Fruit fly (Drosophila melanogaster) whole organism, wandering third instar larva: Measurements from ENCODE around the gene RpS10a.

Experiments
- CG32264 ChIP-seq: fragments of 200-800 bp; sonication (Bioruptor generic); optimal IDR thresholded peaks from 2 replicates; lab custom pipeline; 2016; ENCODE audit warnings: missing biosample characterization, missing genetic modification characterization
- CrebA ChIP-seq: fragments of 200-800 bp; sonication (Bioruptor generic); optimal IDR thresholded peaks from 2 replicates; lab custom pipeline; 2016; ENCODE audit warnings: missing biosample characterization, mild to moderate bottlenecking, missing genetic modification characterization, borderline replicate concordance
- Dfd ChIP-seq: fragments of >200 bp; optimal IDR thresholded peaks from 2 replicates; lab custom pipeline; 2017; ENCODE audit warnings: missing biosample characterization, missing genetic modification characterization
- Dif ChIP-seq: fragments of 200-275, 200-300 bp; sonication (Bioruptor generic); optimal IDR thresholded peaks from 2 replicates; lab custom pipeline; 2018; ENCODE audit warnings: missing biosample characterization, missing genetic modification characterization; ENCODE audit not compliant: partially characterized antibody
- GATAd ChIP-seq: sonication (Bioruptor generic); optimal IDR thresholded peaks from 2 replicates; lab custom pipeline; 2016; ENCODE audit warnings: missing biosample characterization, missing genetic modification characterization
- HLH106 ChIP-seq: fragments of 200-800 bp; optimal IDR thresholded peaks from 3 replicates; lab custom pipeline; 2019; ENCODE audit warnings: missing biosample characterization, mild to moderate bottlenecking, missing genetic modification characterization, moderate library complexity
- Hnf4 ChIP-seq: fragments of 200-800 bp; sonication (Bioruptor generic); optimal IDR thresholded peaks from 2 replicates; lab custom pipeline; 2016; ENCODE audit warnings: missing biosample characterization, mild to moderate bottlenecking, missing genetic modification characterization
- Hr78 ChIP-seq: fragments of >200 bp; optimal IDR thresholded peaks from 2 replicates; lab custom pipeline; 2017; ENCODE audit warnings: missing biosample characterization, missing genetic modification characterization
- Hr83 ChIP-seq: fragments of 200-300 bp; sonication (Bioruptor generic); optimal IDR thresholded peaks from 2 replicates; lab custom pipeline; 2016; ENCODE audit warnings: missing biosample characterization, mild to moderate bottlenecking, missing genetic modification characterization, moderate library complexity; ENCODE audit not compliant: poor library complexity, severe bottlenecking
- Myc ChIP-seq: fragments of >200 bp; optimal IDR thresholded peaks from 2 replicates; lab custom pipeline; 2017
- N ChIP-seq: fragments of >200 bp; optimal IDR thresholded peaks from 2 replicates; lab custom pipeline; 2018; ENCODE audit warnings: missing biosample characterization, missing external identifiers, missing genetic modification characterization
- OdsH ChIP-seq: fragments of 200-800 bp; sonication (Bioruptor generic); optimal IDR thresholded peaks from 2 replicates; lab custom pipeline; 2016; ENCODE audit warnings: missing biosample characterization, mild to moderate bottlenecking, missing genetic modification characterization
- Rel ChIP-seq, 2 experiments: fragments of 200-800 bp; sonication (Bioruptor generic) in 1 of 2; optimal IDR thresholded peaks; 2 replicates in 1 of 2; 3 replicates in 1 of 2; lab custom pipeline; 2016 to 2019; ENCODE audit warnings: mild to moderate bottlenecking in 2 of 2, missing biosample characterization in 2 of 2, missing genetic modification characterization in 2 of 2, moderate library complexity in 1 of 2
- Sp1 ChIP-seq: fragments of 200-800 bp; sonication (Bioruptor generic); optimal IDR thresholded peaks from 3 replicates; lab custom pipeline; 2019; ENCODE audit warnings: missing biosample characterization, mild to moderate bottlenecking, missing genetic modification characterization, moderate library complexity
- Vsx2 ChIP-seq: fragments of 200-300, 225-300 bp; sonication (Bioruptor generic); optimal IDR thresholded peaks from 2 replicates; lab custom pipeline; 2018; ENCODE audit warnings: missing biosample characterization, missing genetic modification characterization; ENCODE audit not compliant: partially characterized antibody
- br ChIP-seq: fragments of 200-800 bp; sonication (Bioruptor generic); optimal IDR thresholded peaks from 2 replicates; lab custom pipeline; 2016; ENCODE audit warnings: missing biosample characterization, missing genetic modification characterization
- dmrt93B ChIP-seq: fragments of 200-800 bp; sonication (Bioruptor generic); optimal IDR thresholded peaks from 2 replicates; lab custom pipeline; 2018; ENCODE audit warnings: missing biosample characterization, mild to moderate bottlenecking, missing genetic modification characterization
- ey ChIP-seq: fragments of 200-800 bp; sonication (Bioruptor generic); optimal IDR thresholded peaks from 2 replicates; lab custom pipeline; 2016; ENCODE audit warnings: missing biosample characterization, missing genetic modification characterization
- foxo ChIP-seq, 2 experiments: fragments of 200-800 bp; sonication (Bioruptor generic); optimal IDR thresholded peaks; 2 replicates in 1 of 2; 3 replicates in 1 of 2; lab custom pipeline; 2016 to 2017; ENCODE audit warnings: missing biosample characterization in 2 of 2, missing genetic modification characterization in 2 of 2
- fru ChIP-seq: fragments of 200-800 bp; sonication (Bioruptor generic); optimal IDR thresholded peaks from 3 replicates; lab custom pipeline; 2016; ENCODE audit warnings: missing biosample characterization, mild to moderate bottlenecking, missing genetic modification characterization
- h ChIP-seq: fragments of 200-800 bp; sonication (Bioruptor generic); optimal IDR thresholded peaks from 3 replicates; lab custom pipeline; 2016; ENCODE audit warnings: missing biosample characterization, mild to moderate bottlenecking, missing genetic modification characterization
- lola ChIP-seq: fragments of >200 bp; optimal IDR thresholded peaks from 2 replicates; lab custom pipeline; 2017; ENCODE audit warnings: missing biosample characterization, missing genetic modification characterization
- pan ChIP-seq: fragments of >200 bp; optimal IDR thresholded peaks from 2 replicates; lab custom pipeline; 2017
- psq ChIP-seq: fragments of 200-800 bp; sonication (Bioruptor generic); optimal IDR thresholded peaks from 3 replicates; lab custom pipeline; 2017; ENCODE audit warnings: missing biosample characterization, mild to moderate bottlenecking, missing genetic modification characterization, moderate library complexity
- rgr ChIP-seq: fragments of 200-800 bp; sonication (Bioruptor generic); optimal IDR thresholded peaks from 3 replicates; lab custom pipeline; 2016; ENCODE audit warnings: missing biosample characterization, mild to moderate bottlenecking, missing genetic modification characterization
- sage ChIP-seq: fragments of 200-800 bp; sonication (Bioruptor generic); optimal IDR thresholded peaks from 2 replicates; lab custom pipeline; 2016; ENCODE audit warnings: missing biosample characterization, mild to moderate bottlenecking, missing genetic modification characterization
- sv ChIP-seq: fragments of 200-800 bp; sonication (Bioruptor generic); optimal IDR thresholded peaks from 3 replicates; lab custom pipeline; 2016; ENCODE audit warnings: missing biosample characterization, missing genetic modification characterization
- woc ChIP-seq: sonication (Bioruptor generic); optimal IDR thresholded peaks from 2 replicates; lab custom pipeline; 2016; ENCODE audit warnings: missing biosample characterization, mild to moderate bottlenecking, missing genetic modification characterization

The RpS10a gene

dm6 chr3R:27652156-27652810 is at the start of gene RpS10a:
TSS of gene RpS10a (plus strand) at chr3R:27652760.
- TF ChIP-seq N (GFP tag; lab: Kevin White, UChicago) (no peak), sage (GFP tag; lab: Kevin White, UChicago) (no peak), Vsx2 (GFP tag; lab: Kevin White, UChicago) (no peak), Hnf4 (no peak), lola (GFP tag; lab: Kevin White, UChicago) (no peak), Dif (GFP tag; lab: Kevin White, UChicago) (no peak), Hr83 (GFP tag; lab: Kevin White, UChicago) (no peak)

dm6 chr3R:27603671-27604070 is 48.9 kb upstream of the RpS10a start:
- TF ChIP-seq rgr (GFP tag; lab: Kevin White, UChicago) (no peak), sage (GFP tag; lab: Kevin White, UChicago) (no peak), sv (GFP tag; lab: Kevin White, UChicago) (no peak), Rel (GFP tag; optimal IDR thresholded peaks at IDR 0.05; lab: Kevin White, UChicago) (no peak), Rel (tag; optimal IDR thresholded peaks at IDR 0.05; lab: Kevin White, UChicago) (no peak), pan (no peak), fru (GFP tag; lab: Kevin White, UChicago) (no peak), dmrt93B (no peak), br (no peak), CG32264 (GFP tag; lab: Kevin White, UChicago) (no peak), Sp1 (GFP tag; lab: Kevin White, UChicago) (no peak), Hr78 (GFP tag; lab: Kevin White, UChicago) (no peak), Dfd (no peak), ey (GFP tag; lab: Kevin White, UChicago) (no peak)

- TF ChIP-seq psq (peak; percentile 36), Dif (GFP tag; lab: Kevin White, UChicago) (no peak), OdsH (GFP tag; lab: Kevin White, UChicago) (peak; percentile 49), lola (GFP tag; lab: Kevin White, UChicago) (no peak), CrebA (GFP tag; lab: Kevin White, UChicago) (no peak), br (no peak), h (GFP tag; lab: Kevin White, UChicago) (peak; percentile 47), fru (GFP tag; lab: Kevin White, UChicago) (peak; percentile 53), Hr83 (GFP tag; lab: Kevin White, UChicago) (no peak), Myc (lab: Kevin White, UChicago) (no peak), Dfd (no peak), foxo (GFP tag; optimal IDR thresholded peaks at IDR 0.05; lab: Kevin White, UChicago) (peak in 1 of 2 experiments; percentile 62), Sp1 (GFP tag; lab: Kevin White, UChicago) (peak; percentile 29), woc (peak; percentile 8), HLH106 (tag; lab: Kevin White, UChicago) (peak; percentile 38), rgr (GFP tag; lab: Kevin White, UChicago) (peak; percentile 32), GATAd (GFP tag; lab: Kevin White, UChicago) (no peak)
- TF ChIP-seq, all 38 proteins: peak for 9
These were observed 47.7 kb upstream of the RpS10a start for dm6 chr3R:27604636-27605443.

dm6 chr3R:27605534-27606250 is 46.9 kb upstream of the RpS10a start:
- TF ChIP-seq Hr78 (GFP tag; lab: Kevin White, UChicago) (no peak), Hnf4 (peak; percentile 14), br (peak; percentile 6), sv (GFP tag; lab: Kevin White, UChicago) (no peak), sage (GFP tag; lab: Kevin White, UChicago) (no peak), OdsH (GFP tag; lab: Kevin White, UChicago) (peak; percentile 19)
